Worm (Caenorhabditis elegans) whole organism, dauer: Measurements from ENCODE around the gene Y48A5A.3.

Source experiments
- unc-62 ChIP-seq: sonication (generic microtip); optimal IDR thresholded peaks from 2 replicates; lab custom pipeline; 2017; ENCODE audit warnings: missing biosample characterization, missing genetic modification reagents, missing genetic modification characterization

Y48A5A.3 gene

DNA sequence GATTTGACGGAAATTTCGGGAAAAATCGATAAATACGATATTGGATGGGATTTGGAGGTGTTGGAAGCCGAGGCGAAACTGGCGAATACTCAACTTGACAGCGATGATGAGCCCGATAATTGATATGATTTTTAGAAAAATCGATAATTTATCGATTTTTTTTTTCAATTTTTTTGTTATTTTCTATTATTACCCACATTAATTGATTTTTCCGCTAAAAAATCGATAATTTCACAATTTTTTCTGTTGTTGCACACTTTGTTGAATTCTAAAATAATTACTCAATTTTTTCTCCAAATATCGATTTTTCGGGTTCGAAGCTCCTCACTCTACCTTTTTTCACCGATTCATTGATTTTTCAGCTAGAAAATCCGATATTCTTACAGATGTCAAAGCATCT is at the start of gene Y48A5A.3:
Gene Y48A5A.3, plus strand, starts transcription at position 385 of the 400 bp plus-strand sequence.
- no peak for TF ChIP-seq unc-62 (GFP tag; lab: Kevin White, UChicago)

DNA sequence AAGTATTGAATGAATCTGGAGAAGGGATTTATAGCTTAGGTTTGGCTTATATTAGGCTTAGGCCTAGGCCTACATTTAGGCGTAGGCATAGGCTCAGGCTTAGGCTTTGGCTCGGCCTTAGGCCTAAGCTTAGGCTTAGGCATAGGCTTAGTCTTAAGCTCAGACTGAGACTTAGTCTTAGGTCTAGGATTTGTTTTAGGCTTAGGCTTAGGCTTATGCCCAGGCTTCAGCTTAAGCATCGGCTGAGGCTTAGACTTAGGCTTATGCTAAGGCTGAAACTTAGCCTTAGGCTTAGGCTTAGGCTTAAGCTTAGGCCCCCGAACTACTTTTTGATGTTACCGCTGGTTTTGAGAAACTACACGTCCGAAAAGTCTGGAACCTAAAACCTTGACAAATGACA is 49.0 kb upstream of the Y48A5A.3 start:
- no peak for TF ChIP-seq unc-62 (GFP tag; lab: Kevin White, UChicago)

DNA sequence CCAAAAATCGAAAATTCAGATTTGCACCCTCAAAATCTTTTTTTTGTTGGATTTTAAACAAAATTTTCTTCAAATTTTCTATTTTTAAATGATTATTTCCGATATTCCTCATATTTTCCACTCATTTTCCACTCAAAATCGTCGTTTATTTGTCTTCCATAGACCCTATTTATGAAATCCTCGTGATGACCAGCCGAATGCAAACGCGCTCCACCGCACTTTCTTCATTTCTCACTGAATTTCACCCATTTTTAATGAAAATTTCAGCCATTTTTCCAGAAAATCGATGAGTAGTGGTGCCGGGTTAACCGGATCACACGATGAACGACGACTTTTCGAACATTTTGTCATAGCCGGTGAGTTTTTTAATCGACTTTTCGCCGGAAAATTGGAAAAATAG is 45.8 kb upstream of the Y48A5A.3 start, which contains the start of gene denn-4:
Gene denn-4, plus strand, starts transcription at position 280 of the 400 bp plus-strand sequence.
- TF ChIP-seq unc-62 (GFP tag; lab: Kevin White, UChicago) = no peak

DNA sequence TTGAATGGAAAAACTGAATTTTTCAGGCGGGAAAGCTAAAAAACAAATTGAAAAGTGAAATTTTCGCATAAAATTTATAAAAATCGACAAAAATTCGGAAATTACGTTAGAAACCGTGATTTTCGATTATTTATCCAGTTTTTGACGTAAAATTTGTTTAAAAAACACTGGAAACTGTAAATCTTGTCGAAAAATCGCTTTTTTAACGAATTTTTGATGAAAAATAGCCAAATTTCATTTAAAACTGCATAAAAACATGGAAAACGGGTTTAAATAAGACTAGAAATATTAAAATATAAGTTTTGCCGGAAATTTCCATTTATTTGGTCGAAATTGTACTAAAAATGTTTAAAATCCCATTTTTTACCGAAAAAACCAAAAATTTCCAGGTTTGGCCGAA is 45.4 kb upstream of the Y48A5A.3 start:
- no peak for TF ChIP-seq unc-62 (GFP tag; lab: Kevin White, UChicago)

DNA sequence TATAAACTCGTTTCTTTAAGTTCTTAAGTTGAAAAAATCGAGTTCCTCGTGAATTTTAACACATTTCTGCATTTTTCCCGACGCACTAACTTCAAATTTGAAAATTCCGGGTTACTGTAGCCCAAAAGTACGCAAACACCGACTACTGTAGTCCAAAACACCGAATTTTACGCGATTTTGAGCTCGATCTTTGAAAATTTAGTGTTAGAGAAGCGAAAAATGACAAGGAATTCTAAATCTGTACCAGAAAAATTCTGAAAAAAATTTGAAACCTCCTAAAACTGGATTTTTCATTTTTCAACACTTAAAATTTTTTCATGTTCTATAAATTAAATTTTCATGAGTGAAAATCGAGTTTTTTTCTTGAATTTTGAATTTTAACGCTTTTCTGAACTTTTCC is 24.3 kb upstream of the Y48A5A.3 start:
- no peak for TF ChIP-seq unc-62 (GFP tag; lab: Kevin White, UChicago)

DNA sequence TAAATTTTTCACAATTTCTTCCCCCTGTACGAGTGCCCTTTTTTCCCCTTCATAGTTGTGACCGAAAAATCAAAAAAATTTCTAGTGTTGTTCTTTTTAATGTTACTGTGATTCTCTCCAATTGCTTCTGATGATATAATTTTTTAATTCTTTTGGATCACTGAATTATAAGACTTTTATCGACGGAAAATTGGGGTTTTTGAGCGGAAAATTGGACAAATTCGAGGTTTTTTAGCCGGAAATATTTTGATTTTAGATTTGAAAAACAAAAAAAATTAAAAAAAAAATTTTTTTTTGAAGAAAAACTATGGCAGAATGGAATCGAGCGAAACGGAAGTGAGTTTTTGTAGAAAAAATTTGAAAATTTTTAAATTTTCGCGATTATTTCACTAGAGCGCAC is 21.6 kb upstream of the Y48A5A.3 start, which contains the start of gene tsen-54:
Gene tsen-54, plus strand, starts transcription at position 301 of the 400 bp plus-strand sequence.
- no peak for TF ChIP-seq unc-62 (GFP tag; lab: Kevin White, UChicago)

DNA sequence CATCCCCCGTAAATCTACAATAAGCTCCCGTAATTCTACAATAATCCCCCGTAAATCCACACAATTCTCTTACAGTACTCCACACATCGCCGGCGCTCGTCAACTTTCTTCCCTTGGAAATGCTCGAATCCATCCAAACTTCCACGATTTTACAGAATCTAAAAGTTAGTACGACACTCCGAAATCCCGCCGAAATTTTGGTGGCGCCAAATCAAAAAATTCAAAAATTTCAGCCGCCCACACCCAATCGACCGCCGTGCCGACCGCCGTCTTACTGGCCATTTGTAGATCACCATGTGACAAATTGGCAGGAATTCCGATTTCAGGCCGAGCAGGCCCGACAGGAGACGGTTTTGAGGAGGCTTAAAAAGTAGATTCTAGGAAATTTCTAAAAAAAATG is 17.2 kb upstream of the Y48A5A.3 start:
- no peak for TF ChIP-seq unc-62 (GFP tag; lab: Kevin White, UChicago)

DNA sequence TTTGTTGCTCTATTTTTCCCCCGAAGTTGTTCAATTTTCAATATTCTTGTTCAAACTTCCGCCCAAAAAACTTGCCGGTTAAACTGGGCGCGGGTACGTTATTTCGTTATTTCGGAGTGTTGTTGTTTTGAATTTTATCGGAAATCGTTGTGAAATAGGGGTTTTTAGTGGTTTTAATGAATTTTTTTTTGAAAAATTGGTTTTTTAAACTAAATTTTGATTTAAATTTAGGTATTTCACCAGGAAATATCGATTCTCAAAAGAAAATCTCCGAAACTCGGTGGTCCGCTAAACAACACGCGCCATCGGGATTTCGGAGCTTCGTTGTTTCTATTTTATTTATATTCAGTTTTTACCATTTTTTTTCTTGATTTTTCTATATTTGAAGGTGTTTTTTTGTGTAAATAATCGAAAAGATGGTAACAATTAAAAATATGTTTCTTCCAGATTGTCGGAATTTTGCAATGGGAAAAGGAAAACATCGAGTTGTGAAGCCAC is 16.4 kb upstream of the Y48A5A.3 start, which contains the start of gene F52C12.2:
Gene F52C12.2, plus strand, starts transcription at position 448 of the 498 bp plus-strand sequence.
- no peak for TF ChIP-seq unc-62 (GFP tag; lab: Kevin White, UChicago)

DNA sequence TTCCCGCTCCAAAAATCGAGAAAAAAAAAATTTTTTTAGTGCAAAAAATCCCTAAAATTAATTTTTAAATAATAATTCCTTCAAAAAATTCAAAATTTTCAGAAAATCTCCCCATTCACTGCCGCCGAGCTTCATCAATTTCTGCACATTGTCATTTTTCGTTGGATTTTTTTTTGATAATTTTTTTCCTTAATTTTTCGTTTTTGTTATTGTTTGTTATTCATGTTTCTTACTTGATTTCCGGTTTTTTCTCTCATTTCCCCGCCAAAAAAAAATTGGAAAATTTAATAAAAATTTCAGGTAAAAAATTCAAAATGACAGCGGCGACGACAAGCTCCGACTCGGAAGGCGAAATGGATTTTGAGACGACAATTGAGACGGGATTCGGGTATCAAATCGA is 13.1 kb upstream of the Y48A5A.3 start, which contains the start of gene F52C12.6:
Gene F52C12.6, plus strand, starts transcription at position 301 of the 400 bp plus-strand sequence.
- TF ChIP-seq unc-62 (GFP tag; lab: Kevin White, UChicago) = no peak

DNA sequence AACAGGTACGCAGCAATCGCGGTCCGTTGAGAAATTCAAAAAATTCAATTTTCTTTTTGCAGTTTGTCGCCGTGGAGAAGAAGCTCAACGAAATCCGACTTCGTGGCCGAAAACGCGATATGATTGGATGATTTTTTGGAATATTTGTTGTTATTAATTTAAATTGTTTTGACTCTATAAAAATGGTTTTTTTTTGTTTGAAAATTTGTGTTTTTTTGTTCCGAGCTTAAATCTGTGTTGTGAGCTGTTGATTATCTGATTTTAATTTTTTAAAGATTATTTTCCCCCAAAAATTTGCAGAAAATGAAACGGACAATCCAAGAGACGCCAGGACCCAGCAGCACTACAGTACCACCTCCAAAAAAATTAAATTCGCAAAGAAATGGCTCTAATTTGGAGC is 10.0 kb upstream of the Y48A5A.3 start, which contains the start of gene tdpo-1:
Gene tdpo-1, plus strand, starts transcription at position 301 of the 400 bp plus-strand sequence.
- TF ChIP-seq unc-62 (GFP tag; lab: Kevin White, UChicago) = no peak

DNA sequence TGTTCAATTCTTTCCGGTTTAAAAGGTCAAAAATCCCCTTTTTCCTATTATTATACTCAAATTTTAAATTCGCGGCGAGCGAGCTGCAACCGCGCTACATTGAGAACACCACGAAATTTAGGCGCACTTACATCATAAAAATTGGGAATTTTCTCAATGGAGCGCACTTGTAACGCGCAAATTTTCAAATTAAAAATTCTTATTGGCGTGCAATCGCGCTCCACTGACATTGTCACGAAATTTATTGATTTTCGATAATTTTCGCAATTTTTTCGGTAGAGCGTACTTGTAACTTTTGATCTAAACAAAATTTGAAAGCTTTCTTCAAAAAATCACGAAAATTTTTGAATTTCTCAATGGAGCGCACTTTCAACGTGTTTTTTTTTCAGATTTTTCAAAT is 6.3 kb upstream of the Y48A5A.3 start, which contains the start of gene ulp-3:
Gene ulp-3, plus strand, starts transcription at position 388 of the 400 bp plus-strand sequence.
- TF ChIP-seq unc-62 (GFP tag; lab: Kevin White, UChicago) = no peak

DNA sequence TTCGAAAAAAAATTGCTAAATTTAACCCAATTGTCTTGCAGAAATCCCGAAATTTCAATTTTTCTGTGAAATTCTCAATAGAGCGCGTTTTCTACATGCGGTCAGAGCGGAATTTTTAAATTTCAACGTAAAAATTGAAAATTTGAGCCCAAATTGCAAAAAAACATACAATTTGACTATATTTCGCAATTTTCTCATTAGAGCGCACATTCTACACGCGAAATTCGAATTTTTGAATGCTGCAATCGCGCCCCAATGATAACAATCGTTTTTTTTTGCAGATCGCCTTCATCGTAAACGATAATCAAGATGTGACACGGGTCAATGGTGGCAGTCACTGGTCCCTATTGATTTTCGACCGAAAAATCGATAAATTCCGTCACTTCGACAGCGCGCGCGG is 5.5 kb upstream of the Y48A5A.3 start:
- no peak for TF ChIP-seq unc-62 (GFP tag; lab: Kevin White, UChicago)

DNA sequence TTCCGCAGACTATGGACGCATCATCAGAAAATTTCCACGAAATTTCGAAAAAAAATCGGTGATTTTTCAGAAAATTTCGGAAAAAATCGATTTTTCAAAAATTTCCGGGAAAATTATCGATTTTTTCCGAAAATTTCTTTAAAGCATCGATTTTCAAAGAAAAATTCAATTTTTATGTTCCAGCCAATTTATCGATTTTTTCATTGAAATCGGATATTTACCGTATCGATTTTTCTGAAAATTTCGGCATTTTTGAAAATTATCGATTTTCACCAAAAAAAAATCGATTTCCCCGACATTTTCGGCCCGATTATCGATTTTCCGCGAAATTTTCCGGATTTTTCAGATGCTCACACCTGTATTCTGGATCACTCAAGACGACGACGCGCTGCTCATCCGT is 4.4 kb upstream of the Y48A5A.3 start, which contains the start of gene Y48A5A.1:
Gene Y48A5A.1, plus strand, starts transcription at position 347 of the 400 bp plus-strand sequence.
- no peak for TF ChIP-seq unc-62 (GFP tag; lab: Kevin White, UChicago)

DNA sequence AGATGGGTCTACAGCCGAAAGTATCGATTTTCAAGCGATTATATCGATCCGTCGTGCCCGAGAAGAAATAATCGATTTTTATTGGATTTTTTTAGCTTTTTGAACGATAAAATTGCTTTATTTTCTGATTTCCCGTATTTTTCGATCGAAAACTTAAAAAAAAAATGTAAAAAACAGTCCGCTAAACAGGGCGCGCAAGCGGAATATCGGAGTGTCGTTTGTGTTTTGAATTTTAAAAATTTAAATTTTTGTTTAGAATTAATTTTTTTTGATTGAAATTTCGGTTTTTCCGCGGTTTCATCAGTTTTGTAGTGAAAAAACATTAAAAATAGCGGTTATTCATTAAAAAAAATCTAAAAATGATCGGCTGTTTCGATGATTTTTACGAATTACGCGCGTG is 621 bp downstream of the Y48A5A.3 start:
- TF ChIP-seq unc-62 (GFP tag; lab: Kevin White, UChicago) = no peak

DNA sequence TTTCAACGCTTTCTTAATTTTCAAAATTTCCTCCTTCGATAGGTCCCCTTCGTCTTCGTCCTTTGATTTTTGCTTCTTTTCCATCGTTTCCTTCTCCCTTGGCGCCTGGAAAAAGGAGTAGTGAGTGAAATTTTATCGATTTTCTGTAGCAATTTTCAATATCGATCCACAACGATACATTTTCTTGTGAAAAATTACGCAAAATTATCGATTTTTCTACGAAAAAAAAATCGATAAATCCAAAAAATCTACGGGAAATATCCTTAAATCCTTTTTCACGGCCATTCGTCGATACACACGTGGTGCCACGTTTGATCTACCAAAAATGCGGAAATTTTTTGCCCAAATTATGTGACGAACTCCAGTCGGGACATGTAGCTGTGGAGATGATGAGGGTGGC is 1.5 kb downstream of the Y48A5A.3 start:
- TF ChIP-seq unc-62 (GFP tag; lab: Kevin White, UChicago) = no peak

DNA sequence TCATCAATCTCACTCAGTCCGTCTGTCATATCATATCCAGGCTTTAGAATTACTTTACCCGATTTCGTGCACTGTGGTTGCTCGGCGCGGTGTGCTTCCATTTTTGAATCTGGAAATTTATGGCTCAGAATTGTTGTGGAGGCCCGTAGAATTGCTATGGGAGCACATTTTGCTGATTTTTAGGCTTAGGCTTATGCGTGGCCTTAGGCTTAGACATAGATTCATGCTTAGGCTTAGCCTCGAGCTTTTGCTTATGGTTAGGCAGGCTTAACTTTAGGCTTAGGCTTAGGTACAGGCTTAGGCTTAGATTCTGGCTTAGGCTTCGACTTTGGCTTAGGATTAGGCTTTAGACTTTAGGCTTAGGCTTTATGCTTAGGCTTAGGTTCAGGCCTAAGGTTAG is 2.7 kb downstream of the Y48A5A.3 start, which contains the start of gene Y76B12C.4:
Gene Y76B12C.4, minus strand, starts transcription at position 101 of the 400 bp plus-strand sequence.
- TF ChIP-seq unc-62 (GFP tag; lab: Kevin White, UChicago) = no peak

DNA sequence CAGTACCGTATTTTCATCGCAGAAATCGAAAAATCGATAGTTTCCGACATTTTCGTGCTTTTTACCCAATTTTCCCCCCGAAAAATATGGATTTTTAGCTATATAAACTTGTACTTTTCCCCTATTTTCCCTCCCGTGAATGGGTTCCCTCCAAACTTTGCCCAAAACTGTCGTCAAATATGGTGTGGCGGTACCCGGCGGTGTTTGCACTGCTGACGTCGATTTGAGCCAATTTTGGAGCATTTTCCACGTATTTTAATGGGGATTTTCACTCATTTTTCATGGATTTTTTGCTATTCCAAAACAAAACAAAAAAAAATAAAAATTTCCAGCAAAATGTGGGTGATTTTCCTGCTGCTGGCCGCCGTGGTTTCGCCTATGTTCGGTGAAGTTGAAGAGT is 3.8 kb downstream of the Y48A5A.3 start, which contains the start of gene Y76B12C.3:
Gene Y76B12C.3, plus strand, starts transcription at position 334 of the 400 bp plus-strand sequence.
- TF ChIP-seq unc-62 (GFP tag; lab: Kevin White, UChicago) = no peak
